Worm (Caenorhabditis elegans): ENCODE results near the gene wht-4.
"Not testable (repeated sequence)": the region's sequence is repeated elsewhere in the genome, so short reads cannot be mapped to it uniquely, and the experiment has no call there.

Gene wht-4

DNA sequence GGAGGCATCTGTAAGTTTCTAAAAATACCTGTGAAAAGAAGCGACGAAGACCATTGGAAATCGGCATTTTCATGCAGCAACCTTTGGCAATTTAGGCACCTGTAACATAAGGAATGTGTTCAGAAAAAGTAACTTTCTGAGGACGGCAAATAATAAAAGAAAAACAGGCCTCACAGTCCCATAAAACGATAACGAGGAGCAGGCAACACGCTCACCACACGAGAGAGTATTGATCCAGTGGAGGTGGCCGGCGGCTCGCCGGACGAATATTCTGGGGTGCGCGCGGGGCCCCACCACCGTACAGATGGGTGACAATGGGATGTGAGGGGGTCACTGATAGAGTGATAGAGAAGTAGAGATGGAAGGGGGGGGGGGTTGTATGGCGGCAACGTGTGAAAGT, 3.8 kb upstream of the wht-4 start, which contains the start of gene F02E11.3:
Gene F02E11.3, minus strand, starts transcription at position 101 of the 400 bp plus-strand sequence.
- TF ChIP-seq klf-2 (GFP tag; conservative IDR thresholded peaks at IDR 0.05) (no peak), ref-1 (GFP tag; conservative IDR thresholded peaks at IDR 0.05) (no peak), T22C8.4 (GFP tag; IDR thresholded peaks at IDR 0.05) (no peak), ztf-23 (GFP tag; IDR thresholded peaks at IDR 0.05) (no peak), med-1 (GFP tag; optimal IDR thresholded peaks at IDR 0.05; ENCODE audit: insufficient read depth) (no peak), tab-1 (GFP tag; IDR thresholded peaks at IDR 0.05) (no peak), cog-1 (tag; optimal IDR thresholded peaks at IDR 0.05) (no peak), ztf-29 (GFP tag; IDR thresholded peaks at IDR 0.05) (no peak), flt-1 (GFP tag; IDR thresholded peaks at IDR 0.05) (no peak)

DNA sequence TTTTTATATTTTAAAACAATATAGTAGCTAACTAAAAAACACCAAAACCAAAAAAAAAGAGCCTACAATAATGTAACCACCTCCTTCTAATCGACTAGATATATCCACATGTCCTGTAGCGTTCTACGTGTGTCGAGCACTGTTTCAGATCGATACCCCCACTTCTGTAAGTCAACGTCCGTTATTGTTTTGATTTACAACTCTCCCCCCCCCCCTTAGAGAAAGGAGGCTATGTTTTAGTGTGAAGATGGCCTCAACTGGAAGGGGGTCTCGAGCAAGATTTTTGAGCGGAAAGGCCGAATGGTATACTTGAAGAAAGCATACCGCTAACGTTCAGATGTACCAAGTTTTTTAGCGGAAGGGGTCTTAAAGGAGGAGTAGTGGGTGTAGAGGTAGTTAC, 1.0 kb upstream of the wht-4 start, which contains the start of gene F02E11.4:
Gene F02E11.4, minus strand, starts transcription at position 101 of the 400 bp plus-strand sequence.
- no peak for TF ChIP-seq ztf-29 (GFP tag; IDR thresholded peaks at IDR 0.05)
- TF ChIP-seq tab-1 (GFP tag; IDR thresholded peaks at IDR 0.05), result no peak
- no peak for TF ChIP-seq cog-1 (tag; optimal IDR thresholded peaks at IDR 0.05)
- no peak for TF ChIP-seq med-1 (GFP tag; optimal IDR thresholded peaks at IDR 0.05; ENCODE audit: insufficient read depth)
- TF ChIP-seq T22C8.4 (GFP tag; IDR thresholded peaks at IDR 0.05), result no peak
- no peak for TF ChIP-seq ztf-23 (GFP tag; IDR thresholded peaks at IDR 0.05)
- TF ChIP-seq ref-1 (GFP tag; conservative IDR thresholded peaks at IDR 0.05), result no peak
- no peak for TF ChIP-seq flt-1 (GFP tag; IDR thresholded peaks at IDR 0.05)
- no peak for TF ChIP-seq klf-2 (GFP tag; conservative IDR thresholded peaks at IDR 0.05)

DNA sequence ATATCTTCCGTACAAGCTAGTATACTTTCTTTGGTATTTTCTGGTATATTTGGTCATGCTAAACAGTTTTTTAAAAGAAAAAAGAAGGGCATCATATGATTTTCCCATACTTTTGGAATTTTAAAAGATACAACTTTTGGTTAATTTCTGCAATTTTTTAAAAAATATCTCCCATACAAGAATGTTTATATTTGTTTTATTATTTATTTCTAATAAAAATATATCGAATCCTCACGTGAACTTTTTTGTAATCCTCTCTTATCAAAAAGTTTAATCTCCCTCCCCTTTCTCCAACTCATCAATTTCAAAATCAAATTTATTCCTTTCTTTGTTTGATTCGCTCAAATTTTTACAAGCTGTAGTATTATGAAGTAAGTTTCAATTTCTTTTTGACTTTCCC, 3.6 kb downstream of the wht-4 start, which contains the start of gene nep-13:
Gene nep-13, plus strand, starts transcription at position 301 of the 400 bp plus-strand sequence.
- TF ChIP-seq ztf-29 (GFP tag; IDR thresholded peaks at IDR 0.05), result no peak
- no peak for TF ChIP-seq med-1 (GFP tag; optimal IDR thresholded peaks at IDR 0.05; ENCODE audit: insufficient read depth)
- TF ChIP-seq ref-1 (GFP tag; conservative IDR thresholded peaks at IDR 0.05), result no peak
- TF ChIP-seq tab-1 (GFP tag; IDR thresholded peaks at IDR 0.05), result no peak
- no peak for TF ChIP-seq cog-1 (tag; optimal IDR thresholded peaks at IDR 0.05)
- TF ChIP-seq T22C8.4 (GFP tag; IDR thresholded peaks at IDR 0.05), result no peak
- TF ChIP-seq ztf-23 (GFP tag; IDR thresholded peaks at IDR 0.05), result no peak
- TF ChIP-seq klf-2 (GFP tag; conservative IDR thresholded peaks at IDR 0.05), result no peak
- no peak for TF ChIP-seq flt-1 (GFP tag; IDR thresholded peaks at IDR 0.05)

DNA sequence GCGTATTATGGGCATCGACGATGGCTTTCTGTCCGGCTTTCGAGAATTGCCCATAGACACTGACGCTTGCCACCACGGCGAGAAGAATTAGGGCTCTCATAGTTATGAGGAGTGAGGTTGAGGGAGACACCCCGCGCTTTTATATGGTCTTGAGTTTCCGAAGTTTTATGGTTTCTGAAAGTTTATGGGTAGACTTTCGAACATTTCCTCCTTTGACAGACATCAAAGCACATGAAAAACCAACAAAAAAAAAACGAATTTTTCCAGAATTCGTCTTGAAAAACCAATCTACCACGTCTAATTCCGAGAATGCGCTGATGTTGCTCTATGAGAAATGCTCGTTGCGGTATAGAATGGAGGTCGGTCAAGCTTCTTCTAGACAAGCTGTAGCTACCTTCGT, 5.8 kb downstream of the wht-4 start, which contains the start of gene scl-15:
Gene scl-15, minus strand, starts transcription at position 101 of the 400 bp plus-strand sequence.
- TF ChIP-seq ztf-23 (GFP tag; IDR thresholded peaks at IDR 0.05) (no peak), T22C8.4 (GFP tag; IDR thresholded peaks at IDR 0.05) (no peak), cog-1 (tag; optimal IDR thresholded peaks at IDR 0.05) (no peak), ztf-29 (GFP tag; IDR thresholded peaks at IDR 0.05) (no peak), med-1 (GFP tag; optimal IDR thresholded peaks at IDR 0.05; ENCODE audit: insufficient read depth) (no peak), flt-1 (GFP tag; IDR thresholded peaks at IDR 0.05) (no peak), tab-1 (GFP tag; IDR thresholded peaks at IDR 0.05) (no peak), klf-2 (GFP tag; conservative IDR thresholded peaks at IDR 0.05) (no peak)

DNA sequence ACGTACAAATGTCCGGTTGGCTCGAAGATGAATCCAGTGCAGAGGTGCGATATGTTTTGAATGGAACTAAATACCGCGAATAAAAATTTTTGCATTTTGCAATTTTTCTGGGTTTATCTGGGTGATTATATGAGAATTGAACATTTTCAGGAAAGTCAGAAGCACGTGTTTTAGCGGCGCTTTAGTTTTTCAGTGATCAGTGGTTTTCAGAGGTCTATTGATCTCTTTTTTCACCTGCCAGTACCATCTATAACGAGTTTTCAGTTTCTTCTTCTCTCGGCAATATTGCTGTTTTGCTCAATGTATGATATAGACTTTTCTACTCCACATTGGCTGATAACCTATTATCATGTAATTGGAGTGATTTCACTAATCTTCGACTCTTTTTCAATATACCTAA, 8.3 kb downstream of the wht-4 start, which contains the start of gene sri-63:
Gene sri-63, plus strand, starts transcription at position 301 of the 400 bp plus-strand sequence.
- no peak for TF ChIP-seq ztf-23 (GFP tag; IDR thresholded peaks at IDR 0.05)
- no peak for TF ChIP-seq T22C8.4 (GFP tag; IDR thresholded peaks at IDR 0.05)
- no peak for TF ChIP-seq ztf-29 (GFP tag; IDR thresholded peaks at IDR 0.05)
- no peak for TF ChIP-seq med-1 (GFP tag; optimal IDR thresholded peaks at IDR 0.05; ENCODE audit: insufficient read depth)
- TF ChIP-seq klf-2 (GFP tag; conservative IDR thresholded peaks at IDR 0.05), result no peak
- TF ChIP-seq tab-1 (GFP tag; IDR thresholded peaks at IDR 0.05), result no peak
- TF ChIP-seq ref-1 (GFP tag; conservative IDR thresholded peaks at IDR 0.05), result no peak
- TF ChIP-seq cog-1 (tag; optimal IDR thresholded peaks at IDR 0.05), result no peak
- no peak for TF ChIP-seq flt-1 (GFP tag; IDR thresholded peaks at IDR 0.05)

DNA sequence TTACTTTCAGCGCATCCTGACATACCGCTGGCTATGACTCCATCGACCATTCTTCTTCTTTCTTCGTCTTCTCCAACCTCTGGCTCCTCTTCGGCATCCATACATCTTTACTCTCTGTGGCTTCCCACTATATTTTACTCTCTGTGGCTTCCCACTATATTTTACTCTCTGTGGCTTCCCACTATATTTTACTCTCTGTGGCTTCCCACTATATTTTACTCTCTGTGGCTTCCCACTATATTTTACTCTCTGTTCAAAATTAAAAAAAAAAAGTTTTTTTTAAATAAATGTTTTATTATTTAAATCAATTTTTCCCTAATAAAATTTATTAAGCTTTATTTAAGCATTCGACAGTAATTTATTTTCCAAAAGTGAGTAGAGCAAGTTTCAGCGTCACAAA, 11.8 kb downstream of the wht-4 start, which contains the start of gene F39E9.14:
Gene F39E9.14, minus strand, starts transcription at position 101 of the 400 bp plus-strand sequence.
- TF ChIP-seq klf-2 (GFP tag; conservative IDR thresholded peaks at IDR 0.05); flt-1 (GFP tag; IDR thresholded peaks at IDR 0.05); tab-1 (GFP tag; IDR thresholded peaks at IDR 0.05): not testable (repeated sequence)

DNA sequence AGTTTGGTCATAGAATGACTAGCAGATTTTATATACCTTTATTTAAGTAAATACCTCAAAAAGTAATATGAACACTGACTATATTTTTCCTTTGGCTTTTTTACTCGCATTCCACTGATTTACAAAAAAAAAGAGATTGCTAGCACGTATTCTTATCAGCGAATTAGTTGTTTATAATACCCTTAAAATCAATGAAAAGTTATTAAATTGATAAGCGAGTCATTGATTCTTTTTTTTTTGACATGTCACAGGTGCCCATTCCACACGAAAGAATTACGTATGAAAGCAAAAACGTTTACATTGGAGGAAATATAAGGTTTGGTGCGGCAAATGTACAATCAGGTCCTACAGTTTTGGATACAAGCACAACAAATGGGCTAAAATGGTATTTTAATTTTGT, 16.5 kb downstream of the wht-4 start, which contains the start of gene btb-17:
Gene btb-17, plus strand, starts transcription at position 213 of the 400 bp plus-strand sequence.
- TF ChIP-seq flt-1 (GFP tag; IDR thresholded peaks at IDR 0.05) (no peak), klf-2 (GFP tag; conservative IDR thresholded peaks at IDR 0.05) (no peak), ztf-23 (GFP tag; IDR thresholded peaks at IDR 0.05) (no peak), med-1 (GFP tag; optimal IDR thresholded peaks at IDR 0.05; ENCODE audit: insufficient read depth) (no peak), ztf-29 (GFP tag; IDR thresholded peaks at IDR 0.05) (no peak)

DNA sequence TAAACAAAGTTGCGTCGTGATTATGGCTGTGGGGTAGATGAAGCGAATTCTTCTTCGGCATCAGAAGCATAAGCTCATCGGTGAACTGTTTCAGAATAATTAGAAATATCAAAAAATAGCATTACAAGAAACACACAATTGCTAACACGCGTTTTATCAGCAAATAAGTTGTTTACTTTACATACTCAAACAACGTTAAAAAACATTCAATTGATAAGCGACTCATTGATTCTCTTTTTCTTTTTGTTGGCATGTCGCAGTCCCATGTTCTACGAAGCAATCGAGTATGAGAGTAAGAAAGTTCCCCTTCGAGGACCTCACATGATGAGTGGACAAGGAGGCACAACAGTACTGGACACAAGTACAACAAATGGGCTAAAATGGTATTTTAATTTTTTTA, 17.9 kb downstream of the wht-4 start, which contains the start of gene btb-16:
Gene btb-16, plus strand, starts transcription at position 240 of the 400 bp plus-strand sequence.
- no peak for TF ChIP-seq tab-1 (GFP tag; IDR thresholded peaks at IDR 0.05)

DNA sequence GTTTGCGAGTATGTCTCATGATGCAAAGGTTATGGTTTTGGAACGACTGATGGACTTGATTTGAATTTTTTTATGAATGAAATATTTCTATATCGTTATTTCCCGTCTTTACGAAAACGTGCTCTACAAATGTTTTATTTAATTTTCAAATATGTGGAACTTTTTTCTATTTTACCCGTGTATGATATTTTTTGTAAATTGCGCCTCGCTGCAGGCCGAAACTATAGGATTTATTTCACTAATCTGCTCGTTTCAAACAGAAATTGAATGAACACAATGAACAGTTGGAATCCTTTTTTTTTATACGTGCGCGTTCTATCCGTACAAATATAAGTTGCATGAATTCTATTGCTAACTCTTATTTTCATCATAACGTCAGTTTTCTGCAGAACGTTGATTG, 19.2 kb downstream of the wht-4 start, which contains the start of gene btb-18:
Gene btb-18, plus strand, starts transcription at position 301 of the 400 bp plus-strand sequence.
- TF ChIP-seq med-1 (GFP tag; optimal IDR thresholded peaks at IDR 0.05; ENCODE audit: insufficient read depth) (no peak), T22C8.4 (GFP tag; IDR thresholded peaks at IDR 0.05) (no peak), ref-1 (GFP tag; conservative IDR thresholded peaks at IDR 0.05) (no peak), tab-1 (GFP tag; IDR thresholded peaks at IDR 0.05) (no peak), ztf-23 (GFP tag; IDR thresholded peaks at IDR 0.05) (no peak), flt-1 (GFP tag; IDR thresholded peaks at IDR 0.05) (no peak)

DNA sequence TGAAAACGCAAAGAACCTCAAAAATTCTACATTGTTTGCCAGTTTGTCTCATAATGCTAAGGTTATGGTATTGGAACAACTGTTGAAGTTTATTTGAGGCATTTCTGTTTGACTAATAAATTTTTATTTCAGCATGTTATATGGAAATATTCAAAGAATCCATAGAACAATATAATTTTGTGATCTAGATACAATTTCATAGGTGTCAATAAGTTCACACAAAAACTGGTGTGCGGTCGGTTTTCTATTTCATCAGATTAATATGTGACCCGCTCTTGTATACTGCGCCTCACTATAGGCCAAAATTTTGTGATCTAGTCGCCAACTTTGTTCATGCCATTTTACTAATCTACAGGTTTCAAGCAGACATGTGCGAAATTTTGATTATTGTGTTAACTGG, 20.7 kb downstream of the wht-4 start, which contains the start of gene btb-22:
Gene btb-22, plus strand, starts transcription at position 301 of the 400 bp plus-strand sequence.
- TF ChIP-seq T22C8.4 (GFP tag; IDR thresholded peaks at IDR 0.05) (no peak), tab-1 (GFP tag; IDR thresholded peaks at IDR 0.05) (no peak)
